Worm (Caenorhabditis elegans) whole organism, young adult: ENCODE results near the gene C26E6.1.

Experiments used
- B0035.1 ChIP-seq: sonication (generic microtip); optimal IDR thresholded peaks from 2 replicates; lab custom pipeline; 2016; ENCODE audit warnings: missing genetic modification characterization, mild to moderate bottlenecking, missing compliant biosample characterization, missing genotype, missing genetic modification reagents
- B0261.1 ChIP-seq: sonication (generic microtip); optimal IDR thresholded peaks from 2 replicates; lab custom pipeline; 2016; ENCODE audit warnings: mild to moderate bottlenecking, missing genetic modification characterization, moderate library complexity, missing compliant biosample characterization
- C06A6.2 ChIP-seq: fragments of 200-800 bp; sonication (Bioruptor generic); conservative IDR thresholded peaks from 2 replicates; pipeline ENCODE4 v1.3.6; 2022; ENCODE audit warnings: missing genetic modification characterization, missing compliant biosample characterization
- F23B12.7 ChIP-seq: sonication (generic microtip); optimal IDR thresholded peaks from 2 replicates; lab custom pipeline; 2017; ENCODE audit warnings: missing genetic modification characterization, mild to moderate bottlenecking, missing compliant biosample characterization, antibody characterized with exemption, moderate library complexity; ENCODE audit not compliant: insufficient read depth
- F33H1.4 ChIP-seq: fragments of 200-800 bp; sonication (Bioruptor generic); IDR thresholded peaks from 2 replicates; pipeline ENCODE4 v1.3.6; 2022; ENCODE audit warnings: missing genetic modification reagents, missing genetic modification characterization, missing compliant biosample characterization
- F52B5.7 ChIP-seq: sonication (generic microtip); optimal IDR thresholded peaks from 2 replicates; lab custom pipeline; 2016; ENCODE audit warnings: mild to moderate bottlenecking, missing genetic modification characterization, missing compliant biosample characterization
- Y53F4B.3 ChIP-seq: fragments of 200-800 bp; sonication (Bioruptor generic); IDR thresholded peaks from 2 replicates; pipeline ENCODE4 v1.3.6; 2022; ENCODE audit warnings: missing genetic modification reagents, missing genetic modification characterization, missing compliant biosample characterization
- Y67H2A.10 ChIP-seq: fragments of 200-800 bp; sonication (Bioruptor generic); conservative IDR thresholded peaks from 2 replicates; pipeline ENCODE4 v1.3.6; 2022; ENCODE audit warnings: missing genetic modification reagents, missing genetic modification characterization, missing compliant biosample characterization
- Y79H2A.3 ChIP-seq: fragments of 200-800 bp; sonication (Bioruptor generic); conservative IDR thresholded peaks from 2 replicates; pipeline ENCODE4 v1.3.6; 2022; ENCODE audit warnings: missing genetic modification reagents, missing genetic modification characterization, missing compliant biosample characterization
- ZK185.1 ChIP-seq: sonication (generic microtip); optimal IDR thresholded peaks from 2 replicates; lab custom pipeline; 2016; ENCODE audit warnings: mild to moderate bottlenecking, missing genetic modification characterization, missing compliant biosample characterization; ENCODE audit not compliant: poor library complexity, severe bottlenecking
- akir-1 ChIP-seq: fragments of 200-800 bp; sonication (Bioruptor generic); optimal IDR thresholded peaks from 2 replicates; lab custom pipeline; 2018; ENCODE audit warnings: mild to moderate bottlenecking, missing genetic modification characterization, moderate library complexity, missing compliant biosample characterization
- ama-1 ChIP-seq, 3 experiments: fragments of 150-350 bp in 1 of 3; sonication (generic microtip) in 2 of 3; optimal IDR thresholded peaks; 2 replicates each; lab custom pipeline; 2014 to 2018; ENCODE audit warnings: missing biosample characterization in 2 of 3, missing genetic modification characterization in 2 of 3, missing genetic modification reagents in 2 of 3
- atf-7 ChIP-seq: sonication (generic microtip); optimal IDR thresholded peaks from 2 replicates; lab custom pipeline; 2017; ENCODE audit warnings: mild to moderate bottlenecking, missing genetic modification characterization, missing compliant biosample characterization
- attf-3 ChIP-seq: fragments of 200-800 bp; sonication (Bioruptor generic); conservative IDR thresholded peaks from 2 replicates; pipeline ENCODE4 v1.3.6; 2022; ENCODE audit warnings: missing genetic modification reagents, missing genetic modification characterization, missing compliant biosample characterization
- bed-2 ChIP-seq: fragments of 200-800 bp; sonication (Bioruptor generic); IDR thresholded peaks from 2 replicates; pipeline ENCODE4 v1.3.6; 2022; ENCODE audit warnings: missing genetic modification reagents, missing genetic modification characterization, missing compliant biosample characterization
- ccch-3 ChIP-seq: fragments of 200-800 bp; sonication (Bioruptor generic); optimal IDR thresholded peaks from 2 replicates; lab custom pipeline; 2018; ENCODE audit warnings: mild to moderate bottlenecking, missing genetic modification characterization, missing compliant biosample characterization
- ceh-100 ChIP-seq: fragments of 200-800 bp; sonication (Bioruptor generic); IDR thresholded peaks from 2 replicates; pipeline ENCODE4 v1.3.6; 2022; ENCODE audit warnings: missing genetic modification reagents, missing genetic modification characterization, missing compliant biosample characterization
- ceh-27 ChIP-seq: fragments of 200-800 bp; sonication (Bioruptor generic); optimal IDR thresholded peaks from 2 replicates; lab custom pipeline; 2018; ENCODE audit warnings: mild to moderate bottlenecking, missing genetic modification characterization, moderate library complexity, missing compliant biosample characterization
- ceh-40 ChIP-seq: fragments of 200-800 bp; sonication (Bioruptor generic); IDR thresholded peaks from 2 replicates; pipeline ENCODE4 v1.3.6; 2022; ENCODE audit warnings: missing genetic modification characterization, missing compliant biosample characterization
- ceh-58 ChIP-seq: fragments of 200-800 bp; sonication (Bioruptor generic); IDR thresholded peaks from 2 replicates; pipeline ENCODE4 v1.3.6; 2022; ENCODE audit warnings: missing genetic modification characterization, missing compliant biosample characterization
- dox-1 ChIP-seq: fragments of 200-800 bp; sonication (Bioruptor generic); IDR thresholded peaks from 2 replicates; pipeline ENCODE4 v1.3.6; 2022; ENCODE audit warnings: missing genetic modification reagents, missing genetic modification characterization, missing compliant biosample characterization
- egl-44 ChIP-seq: fragments of 200-800 bp; sonication (Bioruptor generic); IDR thresholded peaks from 2 replicates; pipeline ENCODE4 v1.3.6; 2022; ENCODE audit warnings: missing genetic modification reagents, missing genetic modification characterization, missing compliant biosample characterization
- ekl-4 ChIP-seq: fragments of 200-800 bp; sonication (Bioruptor generic); IDR thresholded peaks from 2 replicates; pipeline ENCODE4 v1.3.6; 2022; ENCODE audit warnings: missing genetic modification reagents, missing genetic modification characterization, missing compliant biosample characterization
- him-1 ChIP-seq: sonication (generic microtip); optimal IDR thresholded peaks from 2 replicates; lab custom pipeline; 2016; ENCODE audit warnings: missing genotype, missing genetic modification reagents, missing genetic modification characterization, missing compliant biosample characterization
- hlh-12 ChIP-seq: sonication (generic microtip); optimal IDR thresholded peaks from 2 replicates; lab custom pipeline; 2016; ENCODE audit warnings: missing genetic modification characterization, missing compliant biosample characterization
- hlh-26 ChIP-seq: fragments of 200-800 bp; sonication (Bioruptor generic); conservative IDR thresholded peaks from 2 replicates; pipeline ENCODE4 v1.3.6; 2022; ENCODE audit warnings: missing genetic modification reagents, missing genetic modification characterization, missing compliant biosample characterization
- hrde-1 ChIP-seq: sonication (generic microtip); optimal IDR thresholded peaks from 2 replicates; lab custom pipeline; 2016; ENCODE audit warnings: missing genetic modification characterization, mild to moderate bottlenecking, missing compliant biosample characterization, moderate library complexity, missing genotype, missing genetic modification reagents, borderline replicate concordance
- lag-1 ChIP-seq: fragments of 200-800 bp; sonication (Bioruptor generic); IDR thresholded peaks from 2 replicates; pipeline ENCODE4 v1.3.6; 2022; ENCODE audit warnings: missing genetic modification reagents, missing genetic modification characterization, missing compliant biosample characterization
- lin-35 ChIP-seq, 3 experiments: fragments of 150-350 bp in 2 of 3; sonication (generic microtip) in 1 of 3; optimal IDR thresholded peaks; 2 replicates each; lab custom pipeline; 2014 to 2018; ENCODE audit warnings: missing biosample characterization in 3 of 3, missing genetic modification characterization in 3 of 3, missing genetic modification reagents in 3 of 3
- lsy-27 ChIP-seq: sonication (generic microtip); optimal IDR thresholded peaks from 2 replicates; lab custom pipeline; 2017; ENCODE audit warnings: missing genetic modification characterization, mild to moderate bottlenecking, missing compliant biosample characterization, antibody characterized with exemption, missing genotype, borderline replicate concordance; ENCODE audit not compliant: insufficient read depth
- madf-10 ChIP-seq: sonication (generic microtip); optimal IDR thresholded peaks from 2 replicates; lab custom pipeline; 2016; ENCODE audit warnings: mild to moderate bottlenecking, missing genetic modification characterization, missing compliant biosample characterization
- mel-28 ChIP-seq: sonication (generic microtip); optimal IDR thresholded peaks from 2 replicates; lab custom pipeline; 2016; ENCODE audit warnings: borderline replicate concordance, mild to moderate bottlenecking, missing genetic modification characterization, missing compliant biosample characterization
- nhr-27 ChIP-seq: fragments of 200-800 bp; sonication (Bioruptor generic); optimal IDR thresholded peaks from 2 replicates; lab custom pipeline; 2018; ENCODE audit warnings: mild to moderate bottlenecking, missing genetic modification characterization, moderate library complexity, missing compliant biosample characterization
- rcor-1 ChIP-seq: fragments of 200-800 bp; sonication (Bioruptor generic); IDR thresholded peaks from 2 replicates; pipeline ENCODE4 v1.3.6; 2022; ENCODE audit warnings: missing genetic modification reagents, missing genetic modification characterization, missing compliant biosample characterization
- sdz-38 ChIP-seq: sonication (generic microtip); optimal IDR thresholded peaks from 2 replicates; lab custom pipeline; 2016; ENCODE audit warnings: missing genotype, missing genetic modification characterization, missing compliant biosample characterization
- snpc-1.3 ChIP-seq: sonication (generic microtip); optimal IDR thresholded peaks from 2 replicates; lab custom pipeline; 2017; ENCODE audit warnings: missing genetic modification characterization, mild to moderate bottlenecking, missing compliant biosample characterization, antibody characterized with exemption, moderate library complexity, missing genotype, missing genetic modification reagents; ENCODE audit not compliant: insufficient read depth
- snpc-3.4 ChIP-seq: sonication (generic microtip); optimal IDR thresholded peaks from 2 replicates; lab custom pipeline; 2017; ENCODE audit warnings: missing genetic modification characterization, mild to moderate bottlenecking, missing compliant biosample characterization, antibody characterized with exemption, moderate library complexity, missing genotype, missing genetic modification reagents
- snpc-4 ChIP-seq, 5 experiments: fragments of 150-350 bp in 1 of 5; sonication (generic microtip) in 4 of 5; optimal IDR thresholded peaks; 2 replicates each; lab custom pipeline; 2014 to 2018; ENCODE audit warnings: missing genetic modification characterization in 5 of 5, missing biosample characterization in 3 of 5, antibody characterized with exemption in 2 of 5, mild to moderate bottlenecking in 2 of 5, missing compliant biosample characterization in 2 of 5, missing genotype in 2 of 5, moderate library complexity in 2 of 5, missing genetic modification reagents in 1 of 5
- tbp1 ChIP-seq: fragments of 200-800 bp; sonication (Bioruptor generic); optimal IDR thresholded peaks from 2 replicates; lab custom pipeline; 2018; ENCODE audit warnings: mild to moderate bottlenecking, missing genetic modification characterization, missing compliant biosample characterization
- tlf-1 ChIP-seq: fragments of 200-800 bp; sonication (Bioruptor generic); optimal IDR thresholded peaks from 2 replicates; lab custom pipeline; 2018; ENCODE audit warnings: mild to moderate bottlenecking, missing genetic modification characterization, missing compliant biosample characterization
- ztf-22 ChIP-seq: fragments of 200-800 bp; sonication (Bioruptor generic); optimal IDR thresholded peaks from 2 replicates; lab custom pipeline; 2018; ENCODE audit warnings: mild to moderate bottlenecking, missing genetic modification characterization, moderate library complexity, missing compliant biosample characterization
- ztf-25 ChIP-seq: fragments of 200-800 bp; sonication (Bioruptor generic); IDR thresholded peaks from 2 replicates; pipeline ENCODE4 v1.3.6; 2022; ENCODE audit warnings: missing genetic modification reagents, missing genetic modification characterization, missing compliant biosample characterization
- ztf-26 ChIP-seq: sonication (generic microtip); optimal IDR thresholded peaks from 2 replicates; lab custom pipeline; 2017; ENCODE audit warnings: missing genetic modification characterization, missing compliant biosample characterization
- ztf-28 ChIP-seq: fragments of 200-800 bp; sonication (Bioruptor generic); IDR thresholded peaks from 2 replicates; pipeline ENCODE4 v1.3.6; 2022; ENCODE audit warnings: missing genetic modification reagents, missing genetic modification characterization, missing compliant biosample characterization
- ztf-3 ChIP-seq: fragments of 200-800 bp; sonication (Bioruptor generic); optimal IDR thresholded peaks from 2 replicates; lab custom pipeline; 2018; ENCODE audit warnings: mild to moderate bottlenecking, missing genetic modification characterization, missing compliant biosample characterization
- ztf-6 ChIP-seq: fragments of 200-800 bp; sonication (Bioruptor generic); IDR thresholded peaks from 2 replicates; pipeline ENCODE4 v1.3.6; 2022; ENCODE audit warnings: missing genetic modification reagents, missing genetic modification characterization, missing compliant biosample characterization

C26E6.1 gene

ce11 chrIII:4930154-4930679 is 26.4 kb upstream of the C26E6.1 start, which contains the start of gene set-2 (continued):
- peak; percentile 81 for TF ChIP-seq rcor-1 (GFP tag; lab: Robert Waterston, UW)
- no peak for TF ChIP-seq Y53F4B.3
- TF ChIP-seq nhr-27 (tag; lab: Kevin White, UChicago): no peak
- TF ChIP-seq hlh-12 (tag; lab: Kevin White, UChicago): no peak
- no peak for TF ChIP-seq C06A6.2
- TF ChIP-seq ama-1 (optimal IDR thresholded peaks at IDR 0.05; lab: Kevin White, UChicago): no peak
- no peak for TF ChIP-seq ama-1 (GFP tag; optimal IDR thresholded peaks at IDR 0.05; lab: Kevin White, UChicago)
- TF ChIP-seq F23B12.7 (tag; lab: Kevin White, UChicago): no peak
- peak; percentile 78 for TF ChIP-seq snpc-3.4 (tag; lab: Kevin White, UChicago)
- TF ChIP-seq ekl-4 (GFP tag; lab: Robert Waterston, UW): peak; percentile 65; the same call in 1 of the 2 replicates
- TF ChIP-seq madf-10 (tag; lab: Kevin White, UChicago): peak; percentile 55
- TF ChIP-seq ceh-100 (GFP tag; lab: Robert Waterston, UW): peak; percentile 50
- no peak for TF ChIP-seq ztf-3 (GFP tag; lab: Kevin White, UChicago)
- peak; percentile 77 for TF ChIP-seq tlf-1 (GFP tag; lab: Kevin White, UChicago)
- peak; percentile 90 for TF ChIP-seq dox-1 (GFP tag; lab: Robert Waterston, UW)
- no peak for TF ChIP-seq hlh-26 (GFP tag; lab: Robert Waterston, UW)
- TF ChIP-seq mel-28 (tag; lab: Kevin White, UChicago): no peak
- peak; percentile 60 for TF ChIP-seq snpc-1.3 (tag; lab: Kevin White, UChicago)
- peak; percentile 69; the same call in 1 of the 2 replicates for TF ChIP-seq egl-44 (GFP tag; lab: Robert Waterston, UW)
- TF ChIP-seq sdz-38 (tag; lab: Kevin White, UChicago): no peak
- TF ChIP-seq ceh-58 (GFP tag; lab: Robert Waterston, UW): no peak
- no peak for TF ChIP-seq lsy-27
- TF ChIP-seq lin-35 (GFP tag; optimal IDR thresholded peaks at IDR 0.05; lab: Kevin White, UChicago): peak; percentile 29 to 89 (median 79)
- TF ChIP-seq ztf-25 (GFP tag; lab: Robert Waterston, UW): peak; percentile 87
- peak; percentile 48 for TF ChIP-seq tbp1 (GFP tag; lab: Kevin White, UChicago)
- no peak for TF ChIP-seq ztf-26 (tag; lab: Kevin White, UChicago)
- TF ChIP-seq B0261.1 (tag; lab: Kevin White, UChicago): no peak
- peak; percentile 45; the same call in 1 of the 2 replicates for TF ChIP-seq Y67H2A.10
- peak; percentile 92 for TF ChIP-seq bed-2 (GFP tag; lab: Robert Waterston, UW)
- peak; percentile 45 for TF ChIP-seq hrde-1 (tag; lab: Kevin White, UChicago)
- no peak for TF ChIP-seq F52B5.7 (tag; lab: Kevin White, UChicago)
- TF ChIP-seq B0035.1: no peak
- peak; percentile 66 for TF ChIP-seq attf-3 (GFP tag; lab: Robert Waterston, UW)
- peak; percentile 88 for TF ChIP-seq ceh-27 (GFP tag; lab: Kevin White, UChicago)
- peak; percentile 76 for TF ChIP-seq F33H1.4 (GFP tag; lab: Robert Waterston, UW)
- TF ChIP-seq snpc-4 (GFP tag; optimal IDR thresholded peaks at IDR 0.05; lab: Kevin White, UChicago): peak; percentile 16
- TF ChIP-seq snpc-4 (tag; optimal IDR thresholded peaks at IDR 0.05; lab: Kevin White, UChicago): peak in 1 of 4 experiments; percentile 37
- peak; percentile 54; the same call in 1 of the 2 replicates for TF ChIP-seq ceh-40
- TF ChIP-seq Y79H2A.3 (GFP tag; lab: Robert Waterston, UW): no peak
- no peak for TF ChIP-seq ztf-22 (GFP tag; lab: Kevin White, UChicago)
- TF ChIP-seq ccch-3 (GFP tag; lab: Kevin White, UChicago): no peak
- TF ChIP-seq ztf-6 (GFP tag; lab: Robert Waterston, UW): no peak
- peak; percentile 81; the same call in 1 of the 2 replicates for TF ChIP-seq ztf-28 (GFP tag; lab: Robert Waterston, UW)
- peak; percentile 93 for TF ChIP-seq ZK185.1 (tag; lab: Kevin White, UChicago)
- TF ChIP-seq atf-7 (tag; lab: Kevin White, UChicago): no peak
- TF ChIP-seq akir-1 (GFP tag; lab: Kevin White, UChicago): no peak
- peak; percentile 3 for TF ChIP-seq him-1 (tag; lab: Kevin White, UChicago)
- TF ChIP-seq lag-1: no peak
